Worm (Caenorhabditis elegans): Measurements from ENCODE around the gene smcl-1.

The smcl-1 gene

DNA sequence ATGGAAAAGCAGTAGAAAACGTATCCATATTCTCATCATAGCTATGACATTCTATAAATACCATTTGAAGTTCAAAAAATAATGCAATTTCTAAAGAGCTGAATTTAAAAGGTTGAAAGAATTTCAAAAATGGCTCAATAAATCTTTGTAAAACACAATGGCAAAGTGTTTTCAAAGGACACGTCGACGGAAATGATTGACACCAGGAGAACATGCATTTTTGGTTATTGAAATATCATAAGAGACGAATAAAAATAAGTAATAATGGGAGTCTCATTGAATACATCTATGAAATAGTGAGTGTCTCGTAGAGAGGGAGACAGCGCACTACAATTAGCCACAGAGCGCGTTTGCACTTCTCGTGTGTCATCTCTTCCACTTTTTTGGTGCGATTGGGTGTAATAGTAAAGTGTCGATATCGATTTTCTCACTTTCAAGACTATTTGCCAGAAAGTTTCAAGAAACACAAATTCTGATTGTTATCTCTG is 36.7 kb upstream of the smcl-1 start, which contains the start of gene T04F8.2:
T04F8.2 (minus strand) TSS at position 51 of the 488 bp plus-strand sequence.
- peak; percentile 32 for TF ChIP-seq ceh-48 (tag; optimal IDR thresholded peaks at IDR 0.05)
- TF ChIP-seq ceh-9 (tag; optimal IDR thresholded peaks at IDR 0.05) = no peak
- TF ChIP-seq C38D4.7 (GFP tag; optimal IDR thresholded peaks at IDR 0.05) = no peak
- TF ChIP-seq hlh-30 (tag; optimal IDR thresholded peaks at IDR 0.05; ENCODE audit: insufficient read depth) = peak; percentile 14
- peak; percentile 17 for TF ChIP-seq unc-42 (tag; optimal IDR thresholded peaks at IDR 0.05)
- peak; percentile 57 for TF ChIP-seq ceh-31 (tag; optimal IDR thresholded peaks at IDR 0.05)
- TF ChIP-seq dve-1 (tag; optimal IDR thresholded peaks at IDR 0.05) = no peak
- peak; percentile 32 for TF ChIP-seq sdc-2 (tag; optimal IDR thresholded peaks at IDR 0.05)
- TF ChIP-seq hlh-8 (tag; optimal IDR thresholded peaks at IDR 0.05) = no peak
- peak; percentile 5 for TF ChIP-seq tbx-2 (tag; optimal IDR thresholded peaks at IDR 0.05)
- TF ChIP-seq nfya-1 (tag; optimal IDR thresholded peaks at IDR 0.05) = peak; percentile 53
- TF ChIP-seq pros-1 (tag; optimal IDR thresholded peaks at IDR 0.05) = no peak
- peak; percentile 33 for TF ChIP-seq unc-55 (GFP tag; optimal IDR thresholded peaks at IDR 0.05)
- no peak for TF ChIP-seq ttx-3 (tag; optimal IDR thresholded peaks at IDR 0.05)

DNA sequence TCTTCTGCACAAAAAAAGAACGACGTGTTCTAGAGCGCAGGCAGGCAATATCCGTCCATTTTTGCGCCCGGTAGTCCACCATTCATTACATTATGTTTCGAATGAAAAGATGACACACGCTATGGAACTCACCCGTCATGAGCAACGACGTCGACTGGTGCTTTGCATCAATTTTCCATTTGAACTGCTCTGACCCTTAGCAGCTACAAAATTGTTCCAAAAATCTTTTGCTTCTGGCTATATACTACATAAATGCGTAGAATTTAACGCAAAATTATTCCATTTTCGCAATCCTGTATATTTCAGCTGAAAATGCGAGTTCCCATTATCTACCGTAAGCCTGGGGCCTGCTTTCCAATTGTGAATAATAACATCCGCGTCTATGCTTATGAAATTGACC is 34.9 kb upstream of the smcl-1 start, which contains the start of gene T04F8.3:
T04F8.3 (plus strand) TSS at position 301 of the 400 bp plus-strand sequence.
- TF ChIP-seq sox-2 (GFP tag; IDR thresholded peaks at IDR 0.05) (no peak), elt-2 (tag; optimal IDR thresholded peaks at IDR 0.05) (no peak), nhr-11 (tag; optimal IDR thresholded peaks at IDR 0.05) (no peak), C08G9.2 (tag; optimal IDR thresholded peaks at IDR 0.05) (no peak), ets-4 (tag; optimal IDR thresholded peaks at IDR 0.05) (no peak), hlh-30 (tag; optimal IDR thresholded peaks at IDR 0.05; ENCODE audit: insufficient read depth) (no peak), pha-4 (tag; optimal IDR thresholded peaks at IDR 0.05) (no peak), ceh-48 (tag; optimal IDR thresholded peaks at IDR 0.05) (no peak)

DNA sequence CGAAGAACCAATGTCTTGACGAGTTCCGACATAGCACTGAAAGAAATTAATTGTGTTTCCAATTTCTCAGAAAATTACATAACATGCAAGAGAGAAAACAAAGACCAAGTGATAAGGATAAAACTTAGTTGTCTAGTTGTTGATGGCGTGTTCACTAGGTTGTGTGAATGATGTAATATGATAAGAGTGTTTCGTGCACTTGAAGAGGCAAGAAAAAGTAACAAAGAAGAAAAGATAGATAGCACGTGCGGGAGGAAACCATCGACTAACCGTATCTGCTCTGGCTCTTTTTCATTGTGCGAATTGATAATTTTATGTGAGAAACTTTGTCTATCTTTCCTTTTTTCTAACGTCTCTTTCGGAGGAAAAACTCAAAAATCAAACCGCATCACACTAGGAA is 31.6 kb upstream of the smcl-1 start, which contains the start of gene sfxn-1.5:
sfxn-1.5 (minus strand) TSS at position 36 of the 400 bp plus-strand sequence.
- TF ChIP-seq tbx-2 (tag; optimal IDR thresholded peaks at IDR 0.05) (no peak), pha-4 (tag; optimal IDR thresholded peaks at IDR 0.05) (no peak), ceh-18 (tag; optimal IDR thresholded peaks at IDR 0.05) (no peak), unc-3 (GFP tag; conservative IDR thresholded peaks at IDR 0.05) (no peak), unc-3 (tag; optimal IDR thresholded peaks at IDR 0.05) (no peak), odd-2 (tag; optimal IDR thresholded peaks at IDR 0.05) (no peak), elt-2 (tag; optimal IDR thresholded peaks at IDR 0.05) (peak; percentile 97), nfya-1 (tag; optimal IDR thresholded peaks at IDR 0.05) (no peak), ceh-19 (GFP tag; optimal IDR thresholded peaks at IDR 0.05) (no peak), ref-2 (tag; optimal IDR thresholded peaks at IDR 0.05) (no peak)

DNA sequence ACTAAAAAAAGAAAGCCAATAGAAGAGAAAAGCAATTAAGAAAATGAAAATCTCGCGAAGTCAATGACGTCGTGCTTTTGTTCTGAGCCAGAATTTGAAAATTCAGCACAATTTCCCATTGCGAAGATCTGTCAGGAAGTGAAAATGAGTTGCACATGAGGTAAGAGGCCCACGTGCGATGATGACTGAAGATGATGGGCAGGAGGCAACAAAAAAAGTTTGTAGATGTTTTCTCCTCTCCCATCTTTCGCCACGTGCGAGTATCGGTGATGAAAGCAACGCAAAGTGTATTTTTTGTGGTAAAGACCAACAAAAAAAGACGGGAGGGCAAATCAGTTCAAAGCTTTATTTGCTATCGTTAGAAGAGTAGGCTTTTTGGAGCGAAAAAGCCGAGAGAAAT is 31.2 kb upstream of the smcl-1 start:
- TF ChIP-seq ztf-16 (tag; optimal IDR thresholded peaks at IDR 0.05) (no peak), ceh-45 (GFP tag; IDR thresholded peaks at IDR 0.05) (no peak), K09A11.1 (tag; optimal IDR thresholded peaks at IDR 0.05; ENCODE audit: insufficient read depth) (no peak), unc-55 (GFP tag; optimal IDR thresholded peaks at IDR 0.05) (no peak), pqm-1 (tag; optimal IDR thresholded peaks at IDR 0.05) (no peak), fkh-10 (GFP tag; optimal IDR thresholded peaks at IDR 0.05) (no peak), C08G9.2 (tag; optimal IDR thresholded peaks at IDR 0.05) (no peak)

DNA sequence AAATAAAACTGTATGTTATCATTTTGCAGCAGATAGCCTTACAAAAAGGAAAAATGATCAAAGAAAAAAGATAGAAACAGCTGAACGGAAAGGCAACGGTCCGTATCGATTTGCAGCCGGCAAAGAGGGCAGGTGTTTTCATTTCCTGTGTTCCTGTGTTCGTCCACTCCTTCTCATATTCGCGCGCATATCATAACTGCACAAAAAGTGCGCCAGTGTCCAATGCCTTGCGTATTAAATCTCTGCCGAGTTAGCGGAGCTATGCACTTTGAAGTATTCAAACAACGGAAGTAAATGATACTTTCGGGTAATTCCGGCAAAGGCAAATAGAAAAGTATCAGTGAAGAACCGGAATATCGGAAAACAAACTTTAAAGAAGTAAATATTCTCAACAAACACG is 30.7 kb upstream of the smcl-1 start:
- peak; percentile 47 for TF ChIP-seq ceh-6 (GFP tag; optimal IDR thresholded peaks at IDR 0.05)
- peak; percentile 31 for TF ChIP-seq ceh-34 (tag; optimal IDR thresholded peaks at IDR 0.05)
- peak; percentile 18 for TF ChIP-seq che-1 (tag; optimal IDR thresholded peaks at IDR 0.05)
- no peak for TF ChIP-seq dve-1 (tag; optimal IDR thresholded peaks at IDR 0.05)
- peak; percentile 2 for TF ChIP-seq nhr-232 (tag; optimal IDR thresholded peaks at IDR 0.05)
- peak; percentile 4 for TF ChIP-seq ceh-19 (GFP tag; optimal IDR thresholded peaks at IDR 0.05)
- TF ChIP-seq hlh-30 (tag; optimal IDR thresholded peaks at IDR 0.05; ENCODE audit: insufficient read depth) = no peak
- peak; percentile 48 for TF ChIP-seq elt-2 (tag; optimal IDR thresholded peaks at IDR 0.05)
- TF ChIP-seq tbx-2 (tag; optimal IDR thresholded peaks at IDR 0.05) = peak; percentile 10
- TF ChIP-seq ceh-9 (tag; optimal IDR thresholded peaks at IDR 0.05) = no peak

All from whole organism, late embryonic.